Worm (Caenorhabditis elegans) whole organism, L4 larva: ENCODE measurements around the gene C28H8.5.

Source experiments
- F49E8.2 ChIP-seq: sonication (generic microtip); optimal IDR thresholded peaks from 2 replicates; lab custom pipeline; 2016; ENCODE audit warnings: missing compliant biosample characterization, mild to moderate bottlenecking, missing genetic modification characterization, borderline replicate concordance
- T20F7.1 ChIP-seq: fragments of 200-800 bp; sonication (Bioruptor generic); optimal IDR thresholded peaks from 2 replicates; lab custom pipeline; 2018; ENCODE audit warnings: mild to moderate bottlenecking, missing genetic modification characterization, missing compliant biosample characterization
- T26A8.4 ChIP-seq: fragments of 200-800 bp; sonication (Bioruptor generic); IDR thresholded peaks from 2 replicates; pipeline ENCODE4 v1.3.6; 2022; ENCODE audit warnings: missing genetic modification characterization, missing compliant biosample characterization
- Y105C5A.15 ChIP-seq: fragments of 200-800 bp; sonication (Bioruptor generic); IDR thresholded peaks from 2 replicates; pipeline ENCODE4 v1.3.6; 2022; ENCODE audit warnings: missing genetic modification characterization, missing compliant biosample characterization
- Y5F2A.4 ChIP-seq: fragments of 200-800 bp; sonication (Bioruptor generic); optimal IDR thresholded peaks from 2 replicates; lab custom pipeline; 2018; ENCODE audit warnings: mild to moderate bottlenecking, missing genetic modification characterization, missing compliant biosample characterization
- ZK337.2 ChIP-seq: fragments of 200-800 bp; sonication (Bioruptor generic); IDR thresholded peaks from 2 replicates; pipeline ENCODE4 v1.3.6; 2022; ENCODE audit warnings: missing genetic modification reagents, missing genetic modification characterization, missing compliant biosample characterization
- aha-1 ChIP-seq: fragments of 150-350 bp; peaks from one replicate; lab custom pipeline; 2014; ENCODE audit warnings: missing biosample characterization, missing genetic modification characterization
- aly-2 ChIP-seq: sonication (generic microtip); optimal IDR thresholded peaks from 2 replicates; lab custom pipeline; 2018; ENCODE audit warnings: missing biosample characterization, missing genetic modification characterization
- ama-1 ChIP-seq: fragments of 150-350 bp; optimal IDR thresholded peaks from 2 replicates; lab custom pipeline; 2014; ENCODE audit warnings: inconsistent platforms, mixed read lengths
- attf-4 ChIP-seq: sonication (generic microtip); optimal IDR thresholded peaks from 3 replicates; lab custom pipeline; 2017; ENCODE audit warnings: missing biosample characterization, missing genetic modification characterization
- daf-16 ChIP-seq, 3 experiments: sonication (generic microtip); optimal IDR thresholded peaks; 2 replicates each; lab custom pipeline; 2016 to 2017; ENCODE audit warnings: missing genetic modification characterization in 3 of 3, missing genetic modification reagents in 3 of 3, mild to moderate bottlenecking in 2 of 3, missing compliant biosample characterization in 2 of 3, missing biosample characterization in 1 of 3, moderate library complexity in 1 of 3
- daf-19 ChIP-seq: fragments of 200-800 bp; sonication (Bioruptor generic); conservative IDR thresholded peaks from 2 replicates; pipeline ENCODE4 v1.3.6; 2022; ENCODE audit warnings: missing genetic modification characterization, missing compliant biosample characterization
- dmd-6 ChIP-seq: fragments of 200-800 bp; sonication (Bioruptor generic); IDR thresholded peaks from 2 replicates; pipeline ENCODE4 v1.3.6; 2022; ENCODE audit warnings: missing genetic modification reagents, missing genetic modification characterization, missing compliant biosample characterization
- dmd-9 ChIP-seq: fragments of 200-800 bp; sonication (Bioruptor generic); IDR thresholded peaks from 2 replicates; pipeline ENCODE4 v1.3.6; 2022; ENCODE audit warnings: missing genetic modification reagents, missing genetic modification characterization, missing compliant biosample characterization
- dpl-1 ChIP-seq: fragments of 150-350 bp; optimal IDR thresholded peaks from 2 replicates; lab custom pipeline; 2014; ENCODE audit warnings: missing biosample characterization, missing genetic modification reagents, missing genetic modification characterization
- dve-1 ChIP-seq: sonication (generic microtip); optimal IDR thresholded peaks from 2 replicates; lab custom pipeline; 2017; ENCODE audit warnings: antibody characterized with exemption, mild to moderate bottlenecking, missing genetic modification characterization, missing compliant biosample characterization; ENCODE audit not compliant: insufficient read depth
- egl-43 ChIP-seq: fragments of 200-800 bp; sonication (Bioruptor generic); IDR thresholded peaks from 2 replicates; pipeline ENCODE4 v1.3.6; 2022; ENCODE audit warnings: missing genetic modification reagents, missing genetic modification characterization, missing compliant biosample characterization
- fkh-10 ChIP-seq: fragments of 150-350 bp; optimal IDR thresholded peaks from 2 replicates; lab custom pipeline; 2014; ENCODE audit warnings: missing biosample characterization, missing genetic modification reagents, missing genetic modification characterization
- hif-1 ChIP-seq, 2 experiments: sonication (generic microtip); optimal IDR thresholded peaks; 2 replicates each; lab custom pipeline; 2016 to 2017; ENCODE audit warnings: missing compliant biosample characterization in 2 of 2, missing genetic modification characterization in 2 of 2, missing genetic modification reagents in 2 of 2, missing genotype in 2 of 2, mild to moderate bottlenecking in 1 of 2
- hlh-11 ChIP-seq: fragments of 200-800 bp; sonication (Bioruptor generic); optimal IDR thresholded peaks from 2 replicates; lab custom pipeline; 2018; ENCODE audit warnings: mild to moderate bottlenecking, missing genetic modification characterization, missing compliant biosample characterization
- hlh-30 ChIP-seq: sonication (generic microtip); optimal IDR thresholded peaks from 2 replicates; lab custom pipeline; 2017; ENCODE audit warnings: antibody characterized with exemption, mild to moderate bottlenecking, missing genetic modification characterization, missing compliant biosample characterization; ENCODE audit not compliant: insufficient read depth
- lim-7 ChIP-seq: fragments of 200-800 bp; sonication (Bioruptor generic); IDR thresholded peaks from 2 replicates; pipeline ENCODE4 v1.3.6; 2022; ENCODE audit warnings: missing genetic modification characterization, missing compliant biosample characterization
- lin-38 ChIP-seq: fragments of 200-800 bp; sonication (Bioruptor generic); IDR thresholded peaks from 2 replicates; pipeline ENCODE4 v1.3.6; 2022; ENCODE audit warnings: missing genetic modification reagents, missing genetic modification characterization, missing compliant biosample characterization
- lsy-2 ChIP-seq, 2 experiments: fragments of 150-350 bp in 1 of 2; sonication (generic microtip) in 1 of 2; optimal IDR thresholded peaks; 2 replicates each; lab custom pipeline; 2014 to 2017; ENCODE audit warnings: missing biosample characterization in 2 of 2, missing genetic modification characterization in 2 of 2
- mdl-1 ChIP-seq, 2 experiments: fragments of 150-350 bp in 1 of 2; sonication (generic microtip) in 1 of 2; optimal IDR thresholded peaks; 2 replicates each; lab custom pipeline; 2014 to 2017; ENCODE audit warnings: missing biosample characterization in 2 of 2, missing genetic modification characterization in 2 of 2
- mep-1 ChIP-seq: fragments of 150-350 bp; sonication (generic microtip); optimal IDR thresholded peaks from 3 replicates; lab custom pipeline; 2014; ENCODE audit warnings: missing biosample characterization, missing genetic modification characterization
- mes-2 ChIP-seq: sonication (generic microtip); optimal IDR thresholded peaks from 2 replicates; lab custom pipeline; 2016; ENCODE audit warnings: missing genotype, mild to moderate bottlenecking, missing genetic modification characterization, missing compliant biosample characterization; ENCODE audit not compliant: poor library complexity, severe bottlenecking
- mxl-2 ChIP-seq: fragments of 200-800 bp; sonication (Bioruptor generic); conservative IDR thresholded peaks from 2 replicates; pipeline ENCODE4 v1.3.6; 2022; ENCODE audit warnings: missing genetic modification reagents, missing genetic modification characterization, missing compliant biosample characterization
- nhr-10 ChIP-seq: fragments of 150-350 bp; optimal IDR thresholded peaks from 2 replicates; lab custom pipeline; 2014; ENCODE audit warnings: missing biosample characterization, missing genetic modification characterization
- nhr-102 ChIP-seq: sonication (generic microtip); optimal IDR thresholded peaks from 2 replicates; lab custom pipeline; 2016; ENCODE audit warnings: mild to moderate bottlenecking, missing genetic modification characterization, moderate library complexity, missing compliant biosample characterization
- nhr-111 ChIP-seq: fragments of 200-800 bp; sonication (Bioruptor generic); optimal IDR thresholded peaks from 2 replicates; lab custom pipeline; 2018; ENCODE audit warnings: mild to moderate bottlenecking, missing genetic modification characterization, missing compliant biosample characterization
- nhr-237 ChIP-seq: sonication (generic microtip); optimal IDR thresholded peaks from 2 replicates; lab custom pipeline; 2017; ENCODE audit warnings: missing biosample characterization, missing genetic modification characterization
- nhr-28 ChIP-seq: fragments of 150-350 bp; optimal IDR thresholded peaks from 2 replicates; lab custom pipeline; 2014; ENCODE audit warnings: missing biosample characterization, missing genetic modification characterization
- nhr-42 ChIP-seq: fragments of 200-800 bp; sonication (Bioruptor generic); IDR thresholded peaks from 2 replicates; pipeline ENCODE4 v1.3.6; 2022; ENCODE audit warnings: missing genetic modification characterization, missing compliant biosample characterization
- nhr-48 ChIP-seq: sonication (generic microtip); optimal IDR thresholded peaks from 2 replicates; lab custom pipeline; 2016; ENCODE audit warnings: mild to moderate bottlenecking, missing genetic modification characterization, missing compliant biosample characterization
- pha-4 ChIP-seq, 2 experiments: fragments of 150-350 bp in 1 of 2; fragments of 200-800 bp in 1 of 2; sonication (Bioruptor generic) in 1 of 2; IDR thresholded peaks in 1 of 2; optimal IDR thresholded peaks in 1 of 2; 2 replicates each; pipeline versions ENCODE4 v1.3.6 to Lab custom; 2014 to 2022; ENCODE audit warnings: missing genetic modification characterization in 2 of 2, missing genetic modification reagents in 2 of 2, missing biosample characterization in 1 of 2, missing compliant biosample characterization in 1 of 2
- pqm-1 ChIP-seq: sonication (generic microtip); optimal IDR thresholded peaks from 2 replicates; lab custom pipeline; 2017; ENCODE audit warnings: missing biosample characterization, missing genetic modification characterization
- sdz-12 ChIP-seq: fragments of 200-800 bp; sonication (Bioruptor generic); optimal IDR thresholded peaks from 2 replicates; lab custom pipeline; 2018; ENCODE audit warnings: mild to moderate bottlenecking, missing genetic modification characterization, missing compliant biosample characterization
- set-16 ChIP-seq: fragments of 200-800 bp; sonication (Bioruptor generic); IDR thresholded peaks from 2 replicates; pipeline ENCODE4 v1.3.6; 2022; ENCODE audit warnings: missing genetic modification reagents, missing genetic modification characterization, missing compliant biosample characterization
- unc-130 ChIP-seq: sonication (generic microtip); optimal IDR thresholded peaks from 2 replicates; lab custom pipeline; 2016; ENCODE audit warnings: missing genetic modification reagents, missing genetic modification characterization, missing compliant biosample characterization
- unc-39 ChIP-seq: sonication (generic microtip); optimal IDR thresholded peaks from 2 replicates; lab custom pipeline; 2017; ENCODE audit warnings: missing biosample characterization, missing genetic modification characterization
- unc-62 ChIP-seq, 3 experiments: fragments of 150-350 bp in 1 of 3; sonication (generic microtip); optimal IDR thresholded peaks in 2 of 3; peaks in 1 of 3; 1 replicate in 1 of 3; 2 replicates in 2 of 3; lab custom pipeline; 2014 to 2017; ENCODE audit warnings: missing biosample characterization in 3 of 3, missing genetic modification characterization in 3 of 3, missing genetic modification reagents in 3 of 3, missing genotype in 1 of 3
- vab-7 ChIP-seq: fragments of 200-800 bp; sonication (Bioruptor generic); IDR thresholded peaks from 2 replicates; pipeline ENCODE4 v1.3.6; 2022; ENCODE audit warnings: missing genetic modification reagents, missing genetic modification characterization, missing compliant biosample characterization
- zfp-3 ChIP-seq: fragments of 200-800 bp; sonication (Bioruptor generic); conservative IDR thresholded peaks from 2 replicates; pipeline ENCODE4 v1.3.6; 2022; ENCODE audit warnings: missing genetic modification reagents, missing genetic modification characterization, missing compliant biosample characterization
- zip-11 ChIP-seq: fragments of 200-800 bp; sonication (Bioruptor generic); IDR thresholded peaks from 2 replicates; pipeline ENCODE4 v1.3.6; 2022; ENCODE audit warnings: missing genetic modification characterization, missing compliant biosample characterization
- ztf-7 ChIP-seq: fragments of 150-350 bp; optimal IDR thresholded peaks from 2 replicates; lab custom pipeline; 2014; ENCODE audit warnings: missing biosample characterization, missing genetic modification characterization

C28H8.5 gene

ce11 chrIII:5846412-5846811 lies 37.7 kb upstream of the C28H8.5 start:
- no peak for TF ChIP-seq dmd-6 (GFP tag; lab: Robert Waterston, UW)
- TF ChIP-seq pqm-1 (tag; lab: Kevin White, UChicago), result no peak
- no peak for TF ChIP-seq aly-2 (tag; lab: Kevin White, UChicago)
- TF ChIP-seq mdl-1 (tag; optimal IDR thresholded peaks at IDR 0.05; lab: Kevin White, UChicago), result peak in 1 of 2 experiments; percentile 20
- TF ChIP-seq mxl-2 (GFP tag; lab: Robert Waterston, UW), result no peak
- TF ChIP-seq lsy-2 (tag; optimal IDR thresholded peaks at IDR 0.05; lab: Kevin White, UChicago), result peak in 1 of 2 experiments; percentile 21
- no peak for TF ChIP-seq daf-19 (GFP tag; lab: Robert Waterston, UW)
- no peak for TF ChIP-seq unc-130 (GFP tag; lab: Kevin White, UChicago)
- TF ChIP-seq zip-11 (GFP tag; lab: Robert Waterston, UW), result no peak
- no peak for TF ChIP-seq vab-7 (GFP tag; lab: Robert Waterston, UW)
- peak; percentile 4 for TF ChIP-seq hlh-30 (tag; lab: Kevin White, UChicago)
- TF ChIP-seq set-16 (GFP tag; lab: Robert Waterston, UW), result peak; percentile 10; the same call in 1 of the 2 replicates
- TF ChIP-seq nhr-42 (GFP tag; lab: Robert Waterston, UW), result no peak
- no peak for TF ChIP-seq ZK337.2 (GFP tag; lab: Robert Waterston, UW)
- peak; percentile 63 for TF ChIP-seq fkh-10 (GFP tag; lab: Kevin White, UChicago)
- TF ChIP-seq aha-1 (tag; lab: Kevin White, UChicago), result peak; percentile 7
- TF ChIP-seq attf-4 (tag; lab: Kevin White, UChicago), result no peak
- TF ChIP-seq nhr-10 (tag; lab: Kevin White, UChicago), result no peak
- no peak for TF ChIP-seq nhr-111 (GFP tag; lab: Kevin White, UChicago)
- TF ChIP-seq dmd-9, result no peak

- TF ChIP-seq hlh-30 (tag; lab: Kevin White, UChicago), result peak; percentile 23
- no peak for TF ChIP-seq sdz-12 (GFP tag; lab: Kevin White, UChicago)
- no peak for TF ChIP-seq lim-7
- TF ChIP-seq T26A8.4, result 0 out of 2 replicates have a peak, but pooled peaks have one; percentile 9
- TF ChIP-seq ztf-7 (tag; lab: Kevin White, UChicago), result no peak
- peak; percentile 75 for TF ChIP-seq lin-38 (GFP tag; lab: Robert Waterston, UW)
- peak; percentile 22 for TF ChIP-seq Y5F2A.4
- no peak for TF ChIP-seq egl-43 (GFP tag; lab: Robert Waterston, UW)
- TF ChIP-seq T20F7.1 (GFP tag; lab: Kevin White, UChicago), result no peak
- peak in 1 of 2 experiments; percentile 71 for TF ChIP-seq lsy-2 (tag; optimal IDR thresholded peaks at IDR 0.05; lab: Kevin White, UChicago)
- peak; percentile 36 for TF ChIP-seq nhr-102 (tag; lab: Kevin White, UChicago)
- peak; percentile 53 for TF ChIP-seq F49E8.2 (tag; lab: Kevin White, UChicago)
- TF ChIP-seq hif-1 (tag; optimal IDR thresholded peaks at IDR 0.05; lab: Kevin White, UChicago), result no peak
- peak; percentile 42 for TF ChIP-seq mep-1
- peak; percentile 65 for TF ChIP-seq zfp-3 (GFP tag; lab: Robert Waterston, UW)
- no peak for TF ChIP-seq nhr-48 (tag; lab: Kevin White, UChicago)
- TF ChIP-seq Y105C5A.15, result 0 out of 2 replicates have a peak, but pooled peaks have one; percentile 56
- TF ChIP-seq mes-2 (tag; lab: Kevin White, UChicago), result peak; percentile 76
- TF ChIP-seq daf-16 (GFP tag; optimal IDR thresholded peaks at IDR 0.05; lab: Kevin White, UChicago), result peak in 1 of 2 experiments; percentile 26
- peak; percentile 31 for TF ChIP-seq daf-16 (tag; optimal IDR thresholded peaks at IDR 0.05; lab: Kevin White, UChicago)
- TF ChIP-seq ZK337.2 (GFP tag; lab: Robert Waterston, UW), result no peak
- TF ChIP-seq ama-1 (lab: Kevin White, UChicago), result peak; percentile 78
- no peak for TF ChIP-seq nhr-28
- TF ChIP-seq dve-1 (tag; lab: Kevin White, UChicago), result peak; percentile 32
- no peak for TF ChIP-seq hlh-11 (tag; lab: Kevin White, UChicago)
- TF ChIP-seq daf-19 (GFP tag; lab: Robert Waterston, UW), result 0 out of 2 replicates have a peak, but pooled peaks have one; percentile 13
- peak; percentile 34; the same call in 1 of the 2 replicates for TF ChIP-seq pha-4 (GFP tag; IDR thresholded peaks at IDR 0.05; lab: Robert Waterston, UW)
- no peak for TF ChIP-seq pha-4 (tag; optimal IDR thresholded peaks at IDR 0.05; lab: Kevin White, UChicago)
- no peak for TF ChIP-seq unc-39
- no peak for TF ChIP-seq unc-62 (GFP tag; optimal IDR thresholded peaks at IDR 0.05 in 1 of 2; lab: Kevin White, UChicago)
- TF ChIP-seq unc-62 (tag; optimal IDR thresholded peaks at IDR 0.05; lab: Kevin White, UChicago), result no peak
- no peak for TF ChIP-seq nhr-111 (GFP tag; lab: Kevin White, UChicago)
- TF ChIP-seq nhr-237, result no peak
- TF ChIP-seq dpl-1 (GFP tag; lab: Kevin White, UChicago), result peak; percentile 67
Observed at ce11 chrIII:5853240-5853639, 30.9 kb upstream of the C28H8.5 start, which contains the start of gene ddx-23. ddx-23 (minus strand) TSS chrIII:5853269.
